Fruit fly (Drosophila melanogaster) whole organism, prepupa: Measurements from ENCODE around the gene Lsp1gamma.
A peak's percentile ranks its signal among the peaks of the same experiment; 100 is the strongest.

ENCODE experiments used
- CG3032 ChIP-seq: fragments of 200-800 bp; optimal IDR thresholded peaks from 2 replicates; lab custom pipeline; 2019; ENCODE audit warnings: missing biosample characterization, mild to moderate bottlenecking, missing genetic modification characterization, moderate library complexity
- CG31627 ChIP-seq: fragments of 200-800 bp; sonication (Bioruptor generic); optimal IDR thresholded peaks from 3 replicates; lab custom pipeline; 2016; ENCODE audit warnings: missing biosample characterization, missing genetic modification characterization
- CG6163 ChIP-seq: fragments of 200-800 bp; sonication (Bioruptor generic); IDR thresholded peaks from 3 replicates; pipeline ENCODE4 v1.3.6; 2022; ENCODE audit warnings: missing biosample characterization, missing genetic modification characterization
- CG6854 ChIP-seq: fragments of 200-800 bp; sonication (Bioruptor generic); optimal IDR thresholded peaks from 2 replicates; lab custom pipeline; 2017; ENCODE audit warnings: missing biosample characterization, mild to moderate bottlenecking, missing genetic modification characterization
- CG8119 ChIP-seq: fragments of 200-800 bp; sonication (Bioruptor generic); IDR thresholded peaks from 3 replicates; pipeline ENCODE4 v1.3.6; 2022; ENCODE audit warnings: missing biosample characterization, missing genetic modification characterization
- fd85E ChIP-seq: fragments of 200-800 bp; sonication (Bioruptor generic); optimal IDR thresholded peaks from 3 replicates; lab custom pipeline; 2016; ENCODE audit warnings: missing biosample characterization, missing genetic modification characterization
- net ChIP-seq: fragments of 200-800 bp; sonication (Bioruptor generic); optimal IDR thresholded peaks from 3 replicates; lab custom pipeline; 2016; ENCODE audit warnings: missing biosample characterization, missing genetic modification characterization
- pdm3 ChIP-seq: fragments of 200-800 bp; sonication (Bioruptor generic); optimal IDR thresholded peaks from 3 replicates; lab custom pipeline; 2016; ENCODE audit warnings: missing biosample characterization, missing genetic modification characterization
- svp ChIP-seq: fragments of 200-800 bp; sonication (Bioruptor generic); peaks from one replicate; lab custom pipeline; 2016; ENCODE audit warnings: missing biosample characterization, missing genetic modification characterization

dm6 chr3L:69310-69709 is 3.1 kb downstream of the Lsp1gamma start:
- TF ChIP-seq CG3032 (tag; lab: Kevin White, UChicago), result peak; percentile 28
- TF ChIP-seq CG8119 (GFP tag; lab: Robert Waterston, UW), result no peak
- TF ChIP-seq CG31627, result no peak
- no peak for TF ChIP-seq net (GFP tag; lab: Kevin White, UChicago)
- TF ChIP-seq fd85E (GFP tag; lab: Kevin White, UChicago), result no peak
- TF ChIP-seq CG6854, result peak; percentile 28
- TF ChIP-seq pdm3, result no peak
- TF ChIP-seq svp (GFP tag; lab: Kevin White, UChicago), result peak; percentile 48
- TF ChIP-seq CG6163 (GFP tag; lab: Robert Waterston, UW), result peak; percentile 72
